Worm (Caenorhabditis elegans) whole organism, early embryonic: ENCODE data around the gene Y54E2A.4.

Source experiments
- B0310.2 ChIP-seq: sonication (generic microtip); optimal IDR thresholded peaks from 2 replicates; lab custom pipeline; 2016; ENCODE audit warnings: mild to moderate bottlenecking, missing genetic modification characterization, missing compliant biosample characterization
- F13C5.2 ChIP-seq: sonication (generic microtip); optimal IDR thresholded peaks from 2 replicates; lab custom pipeline; 2017; ENCODE audit warnings: mild to moderate bottlenecking, missing genetic modification characterization, inconsistent platforms, missing compliant biosample characterization
- aly-1 ChIP-seq: sonication (generic microtip); optimal IDR thresholded peaks from 2 replicates; lab custom pipeline; 2016; ENCODE audit warnings: missing genetic modification characterization, missing compliant biosample characterization
- ama-1 ChIP-seq: fragments of 150-350 bp; optimal IDR thresholded peaks from 2 replicates; lab custom pipeline; 2014
- ets-7 ChIP-seq: sonication (generic microtip); optimal IDR thresholded peaks from 2 replicates; lab custom pipeline; 2016; ENCODE audit warnings: missing genotype, missing genetic modification characterization, missing compliant biosample characterization
- flt-1 ChIP-seq: fragments of 200-800 bp; sonication (Bioruptor generic); IDR thresholded peaks from 2 replicates; pipeline ENCODE4 v1.3.6; 2022; ENCODE audit warnings: missing genetic modification characterization, missing compliant biosample characterization
- hmg-4 ChIP-seq: fragments of 200-800 bp; sonication (Bioruptor generic); optimal IDR thresholded peaks from 2 replicates; lab custom pipeline; 2018; ENCODE audit warnings: mild to moderate bottlenecking, missing genetic modification characterization, missing compliant biosample characterization
- hnd-1 ChIP-seq: sonication (generic microtip); optimal IDR thresholded peaks from 2 replicates; lab custom pipeline; 2016; ENCODE audit warnings: missing genetic modification characterization, missing compliant biosample characterization
- pes-1 ChIP-seq: fragments of 200-800 bp; sonication (Bioruptor generic); IDR thresholded peaks from 2 replicates; pipeline ENCODE4 v1.3.6; 2022; ENCODE audit warnings: missing genetic modification reagents, missing genetic modification characterization, missing compliant biosample characterization
- scrt-1 ChIP-seq: fragments of 200-800 bp; sonication (Bioruptor generic); IDR thresholded peaks from 2 replicates; pipeline ENCODE4 v1.3.6; 2022; ENCODE audit warnings: missing genetic modification characterization, missing compliant biosample characterization
- tbx-11 ChIP-seq: fragments of 200-800 bp; sonication (Bioruptor generic); IDR thresholded peaks from 2 replicates; pipeline ENCODE4 v1.3.6; 2022; ENCODE audit warnings: missing genetic modification characterization, missing compliant biosample characterization
- tbx-37 ChIP-seq: fragments of 200-800 bp; sonication (Bioruptor generic); conservative IDR thresholded peaks from 2 replicates; pipeline ENCODE4 v1.3.6; 2022; ENCODE audit warnings: missing genetic modification reagents, missing genetic modification characterization, missing compliant biosample characterization
- tra-4 ChIP-seq: sonication (generic microtip); optimal IDR thresholded peaks from 2 replicates; lab custom pipeline; 2017; ENCODE audit warnings: missing genetic modification characterization, missing compliant biosample characterization

- no peak for TF ChIP-seq ama-1 (lab: Kevin White, UChicago)
- no peak for TF ChIP-seq aly-1 (tag; lab: Kevin White, UChicago)
- no peak for TF ChIP-seq F13C5.2
- TF ChIP-seq hmg-4 (GFP tag; lab: Kevin White, UChicago) = no peak
- TF ChIP-seq tra-4 (tag; lab: Kevin White, UChicago) = no peak
- no peak for TF ChIP-seq tbx-37 (GFP tag; lab: Robert Waterston, UW)
- TF ChIP-seq pes-1 (GFP tag; lab: Robert Waterston, UW) = no peak
- TF ChIP-seq flt-1 (GFP tag; lab: Robert Waterston, UW) = no peak
- no peak for TF ChIP-seq B0310.2 (tag; lab: Kevin White, UChicago)
- TF ChIP-seq hnd-1 = no peak
- TF ChIP-seq scrt-1 (GFP tag; lab: Robert Waterston, UW) = no peak
- no peak for TF ChIP-seq ets-7 (tag; lab: Kevin White, UChicago)
- no peak for TF ChIP-seq tbx-11 (GFP tag; lab: Robert Waterston, UW)
Observed at ce11 chrII:14779851-14780250, 25.4 kb downstream of the Y54E2A.4 start.
